Fruit fly (Drosophila melanogaster) whole organism, pupa: ENCODE data around the gene tweek.

Experiments used
- CG12605 ChIP-seq: fragments of 200-800 bp; sonication (Bioruptor generic); IDR thresholded peaks from 2 replicates; pipeline ENCODE4 v1.3.6; 2022; ENCODE audit warnings: missing biosample characterization, missing genetic modification characterization
- D1 ChIP-seq: fragments of 200-800 bp; sonication (Bioruptor generic); optimal IDR thresholded peaks from 2 replicates; lab custom pipeline; 2018; ENCODE audit warnings: missing biosample characterization, mild to moderate bottlenecking, missing genetic modification characterization, moderate library complexity
- Pif1A ChIP-seq: fragments of 200-800 bp; sonication (Bioruptor generic); optimal IDR thresholded peaks from 3 replicates; lab custom pipeline; 2016; ENCODE audit warnings: missing biosample characterization, missing genetic modification characterization
- Pif1B ChIP-seq: fragments of 200-800 bp; sonication (Bioruptor generic); optimal IDR thresholded peaks from 3 replicates; lab custom pipeline; 2016; ENCODE audit warnings: missing biosample characterization, missing genetic modification characterization
- rn ChIP-seq: fragments of 200-800 bp; sonication (Bioruptor generic); IDR thresholded peaks from 2 replicates; pipeline ENCODE4 v1.3.6; 2022; ENCODE audit warnings: missing biosample characterization, missing genetic modification characterization

DNA sequence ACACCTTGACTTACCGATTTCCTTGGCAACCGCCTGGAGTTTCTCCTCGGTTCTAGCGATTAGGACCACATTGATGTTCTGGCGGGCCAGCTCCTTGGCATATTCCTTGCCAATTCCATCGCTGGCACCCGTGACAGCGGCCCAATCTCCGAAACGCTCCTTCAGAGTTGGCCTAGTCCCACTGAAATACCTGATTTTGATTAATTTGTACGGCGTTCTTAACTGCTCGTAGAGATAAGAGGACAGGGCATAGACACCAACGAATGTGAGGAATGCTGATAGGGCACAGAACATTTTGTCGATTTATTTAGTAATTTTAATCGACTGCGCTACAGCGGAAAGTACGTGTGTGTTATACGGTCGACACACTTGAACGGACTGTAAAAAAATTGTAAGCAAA, 27.2 kb upstream of the tweek start, which contains the start of gene CG6012:
- TF ChIP-seq rn (GFP tag; lab: Robert Waterston, UW): no peak
- TF ChIP-seq D1 (tag; lab: Kevin White, UChicago): no peak
- TF ChIP-seq CG12605: no peak
- no peak for TF ChIP-seq Pif1B (GFP tag; lab: Kevin White, UChicago)
- no peak for TF ChIP-seq Pif1A (GFP tag; lab: Kevin White, UChicago)
